Fruit fly (Drosophila melanogaster): Measurements from ENCODE around the gene CG44002.

The CG44002 gene

DNA sequence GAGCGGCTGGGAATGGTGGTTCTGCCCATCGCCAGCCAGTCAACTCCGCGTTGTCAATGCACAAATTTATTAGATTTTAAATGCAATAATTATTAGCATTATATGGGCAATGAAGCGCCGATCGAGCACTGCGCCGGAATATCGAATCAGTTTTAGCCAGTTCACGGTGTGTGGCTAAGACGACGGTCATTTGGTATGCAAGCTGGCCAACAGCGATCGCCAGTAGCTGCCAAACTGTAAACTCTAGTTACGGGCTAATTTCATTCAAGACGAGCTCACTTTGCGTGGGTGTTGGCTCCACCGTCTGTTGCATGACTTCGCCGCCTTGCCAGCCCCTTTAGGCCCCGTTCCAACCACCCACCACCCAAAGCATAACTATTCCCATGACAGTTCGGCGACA lies 15.1 kb downstream of the CG44002 start:
- TF ChIP-seq Med (GFP tag): peak; percentile 54
- TF ChIP-seq pho (GFP tag; optimal IDR thresholded peaks at IDR 0.05): no peak
- no peak for TF ChIP-seq pnt (GFP tag; optimal IDR thresholded peaks at IDR 0.05)
- no peak for TF ChIP-seq MBD-R2 (GFP tag; IDR thresholded peaks at IDR 0.05)
- peak; percentile 68 for TF ChIP-seq CG6654 (GFP tag; optimal IDR thresholded peaks at IDR 0.05)
- peak; percentile 73; the same call in 1 of the 2 replicates for TF ChIP-seq vvl (GFP tag; IDR thresholded peaks at IDR 0.05)

DNA sequence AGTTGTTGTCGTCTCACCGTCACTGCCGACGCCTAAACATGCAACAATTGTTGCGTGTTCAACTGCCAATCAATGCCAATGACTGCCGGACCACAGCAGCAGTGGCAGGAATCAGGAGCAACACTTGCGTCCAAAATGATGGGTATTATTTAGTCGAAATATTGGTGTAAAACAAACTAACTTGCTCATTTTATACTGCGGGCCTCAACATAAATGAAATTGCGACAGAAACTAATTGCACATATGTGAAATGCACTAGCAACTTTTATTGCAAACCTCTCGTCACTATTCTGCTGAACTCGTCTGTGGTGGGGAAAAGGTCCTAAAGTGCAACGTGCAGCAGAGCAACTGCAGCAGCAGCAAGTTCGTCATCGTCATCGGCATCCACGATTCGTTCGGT lies 16.1 kb downstream of the CG44002 start:
- TF ChIP-seq Ets65A (GFP tag) (peak; percentile 31), sens (GFP tag) (peak; percentile 27), Med (GFP tag) (peak; percentile 54), CG8765 (GFP tag; IDR thresholded peaks at IDR 0.05) (0 out of 2 replicates have a peak, but pooled peaks have one; percentile 21), ac (GFP tag; optimal IDR thresholded peaks at IDR 0.05) (no peak)

DNA sequence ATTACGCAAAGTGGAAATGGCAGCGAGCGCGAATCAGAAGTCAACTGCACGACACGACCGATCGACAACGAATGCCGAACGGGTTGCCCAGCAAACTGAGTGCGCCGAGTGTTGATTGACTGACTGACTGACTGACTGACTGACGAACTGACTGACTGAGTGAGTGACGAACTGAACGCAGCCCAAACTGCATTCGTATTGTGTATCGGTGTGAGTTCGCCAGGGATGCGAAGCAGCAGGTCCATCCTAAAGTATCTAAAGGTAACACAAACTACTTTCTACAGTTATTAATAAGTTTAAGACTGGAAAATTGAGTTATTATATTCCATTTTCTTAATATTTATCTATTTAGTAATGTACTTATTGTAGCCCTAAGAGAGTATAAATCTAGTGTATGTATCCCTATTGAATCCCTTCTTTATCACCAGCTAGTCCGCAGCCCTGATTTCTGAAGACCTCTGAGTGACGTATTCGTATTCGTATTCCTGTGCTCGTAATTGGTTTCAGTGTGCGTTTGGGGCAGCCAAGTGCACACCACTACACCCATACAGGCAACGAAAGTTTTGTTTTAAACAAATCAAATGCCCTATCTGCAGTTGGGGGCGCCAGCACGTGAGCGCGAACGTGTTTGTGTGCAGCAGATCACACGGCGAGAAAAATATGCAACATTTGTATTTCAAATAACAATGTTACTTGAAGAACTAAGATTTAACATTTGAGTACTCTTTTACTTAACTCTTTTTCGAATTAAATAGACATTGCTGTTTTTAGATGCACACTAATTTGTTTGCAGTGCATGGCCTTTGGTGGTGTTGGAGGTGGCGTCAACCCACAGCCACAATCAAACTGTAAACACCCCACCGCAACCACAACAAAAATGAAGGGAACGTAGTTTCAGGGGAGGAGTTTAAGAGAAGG lies 17.9 kb downstream of the CG44002 start:
- peak; percentile 97 for TF ChIP-seq vvl (GFP tag; IDR thresholded peaks at IDR 0.05)
- peak; percentile 95 for TF ChIP-seq Six4 (GFP tag; optimal IDR thresholded peaks at IDR 0.05)
- TF ChIP-seq CG13775 (GFP tag; optimal IDR thresholded peaks at IDR 0.05): peak; percentile 87
- peak; percentile 75 for TF ChIP-seq CG4404 (GFP tag; IDR thresholded peaks at IDR 0.05)
- peak; percentile 97 for TF ChIP-seq CG2712 (tag; optimal IDR thresholded peaks at IDR 0.05)
- TF ChIP-seq CG33557 (GFP tag; optimal IDR thresholded peaks at IDR 0.05): peak; percentile 88
- no peak for TF ChIP-seq pita (GFP tag; optimal IDR thresholded peaks at IDR 0.05)
- TF ChIP-seq CG14441 (GFP tag; IDR thresholded peaks at IDR 0.05): peak; percentile 91
- TF ChIP-seq dan (GFP tag; IDR thresholded peaks at IDR 0.05): peak; percentile 83
- TF ChIP-seq jigr1 (GFP tag; IDR thresholded peaks at IDR 0.05): peak; percentile 92
- peak; percentile 75; the same call in 2 of the 3 replicates for TF ChIP-seq CG6175 (GFP tag; IDR thresholded peaks at IDR 0.05)
- no peak for TF ChIP-seq Bgb (GFP tag; IDR thresholded peaks at IDR 0.05; ENCODE audit: partially characterized antibody)
- TF ChIP-seq CG13424 (tag; optimal IDR thresholded peaks at IDR 0.05): peak; percentile 96
- TF ChIP-seq Oli (tag; optimal IDR thresholded peaks at IDR 0.05): peak; percentile 94
- peak; percentile 85 for TF ChIP-seq CG4617 (GFP tag; optimal IDR thresholded peaks at IDR 0.05; ENCODE audit: borderline replicate concordance)
- peak; percentile 100 for TF ChIP-seq sens (GFP tag)
- TF ChIP-seq Hr3 (GFP tag; optimal IDR thresholded peaks at IDR 0.05): peak; percentile 93
- no peak for TF ChIP-seq usp (GFP tag; optimal IDR thresholded peaks at IDR 0.05)
- TF ChIP-seq disco-r (GFP tag; optimal IDR thresholded peaks at IDR 0.05): peak; percentile 91
- peak; percentile 97 for TF ChIP-seq CG16863 (GFP tag; optimal IDR thresholded peaks at IDR 0.05)
- TF ChIP-seq CG8388 (GFP tag; optimal IDR thresholded peaks at IDR 0.05): peak; percentile 95
- peak; percentile 93 for TF ChIP-seq CG11398 (GFP tag; optimal IDR thresholded peaks at IDR 0.05)
- peak; percentile 76 for TF ChIP-seq Dip3 (GFP tag; optimal IDR thresholded peaks at IDR 0.05)
- TF ChIP-seq CG8924 (tag; optimal IDR thresholded peaks at IDR 0.05): peak; percentile 97
- peak; percentile 95 for TF ChIP-seq Atf-2 (GFP tag; optimal IDR thresholded peaks at IDR 0.05)
- peak; percentile 93 for TF ChIP-seq nerfin-1 (tag; optimal IDR thresholded peaks at IDR 0.05)
- TF ChIP-seq CG8089 (GFP tag; optimal IDR thresholded peaks at IDR 0.05): peak; percentile 97
- TF ChIP-seq luna (GFP tag; optimal IDR thresholded peaks at IDR 0.05): peak; percentile 36
- TF ChIP-seq CG4707 (GFP tag; optimal IDR thresholded peaks at IDR 0.05): peak; percentile 89
- TF ChIP-seq HLH4C (GFP tag; IDR thresholded peaks at IDR 0.05; ENCODE audit: partially characterized antibody): no peak
- TF ChIP-seq ranshi (GFP tag; IDR thresholded peaks at IDR 0.05): peak; percentile 95
- no peak for TF ChIP-seq knrl (GFP tag; IDR thresholded peaks at IDR 0.05; ENCODE audit: partially characterized antibody)
- TF ChIP-seq Ada2b (GFP tag; IDR thresholded peaks at IDR 0.05): peak; percentile 91
- peak; percentile 82 for TF ChIP-seq CG18619 (GFP tag; optimal IDR thresholded peaks at IDR 0.05)
- TF ChIP-seq dati (GFP tag; IDR thresholded peaks at IDR 0.05): peak; percentile 90
- peak; percentile 37; the same call in 1 of the 2 replicates for TF ChIP-seq Dip2 (GFP tag; IDR thresholded peaks at IDR 0.05)
- TF ChIP-seq jumu (GFP tag; optimal IDR thresholded peaks at IDR 0.05): peak; percentile 95
- peak; percentile 85 for TF ChIP-seq cg (GFP tag; optimal IDR thresholded peaks at IDR 0.05)
